Worm (Caenorhabditis elegans): ENCODE results near the gene srh-4.

DNA sequence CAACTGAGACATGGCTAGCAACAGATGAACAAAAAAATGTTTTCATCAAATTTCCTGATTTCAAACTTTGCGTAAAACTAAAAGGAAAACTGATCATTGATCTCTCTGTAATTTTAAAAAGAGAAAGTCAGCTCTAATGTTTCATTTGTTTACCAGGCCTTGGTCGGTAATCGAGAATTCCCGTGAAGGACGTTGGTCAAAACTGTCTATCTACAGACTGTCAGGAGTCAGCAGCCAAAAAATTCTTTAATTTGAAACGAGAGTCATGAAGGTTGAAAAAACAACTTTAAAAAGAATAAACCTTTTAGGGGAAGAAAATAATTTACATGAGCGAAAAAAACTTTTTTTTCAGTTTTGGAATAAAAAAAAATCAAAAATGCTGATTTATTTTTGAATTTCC is 25.2 kb upstream of the srh-4 start:
- TF ChIP-seq tbx-11 (GFP tag; IDR thresholded peaks at IDR 0.05), result no peak
- TF ChIP-seq aly-1 (tag; optimal IDR thresholded peaks at IDR 0.05), result no peak
- no peak for TF ChIP-seq ceh-13 (GFP tag; optimal IDR thresholded peaks at IDR 0.05)
- TF ChIP-seq B0310.2 (tag; optimal IDR thresholded peaks at IDR 0.05), result no peak
- no peak for TF ChIP-seq ama-1 (optimal IDR thresholded peaks at IDR 0.05)
- no peak for TF ChIP-seq sea-1 (GFP tag; conservative IDR thresholded peaks at IDR 0.05)
- TF ChIP-seq scrt-1 (GFP tag; IDR thresholded peaks at IDR 0.05), result no peak
- TF ChIP-seq F13C5.2 (tag; optimal IDR thresholded peaks at IDR 0.05), result no peak
- no peak for TF ChIP-seq flt-1 (GFP tag; IDR thresholded peaks at IDR 0.05)
- TF ChIP-seq hnd-1 (tag; optimal IDR thresholded peaks at IDR 0.05), result no peak
- no peak for TF ChIP-seq ets-7 (tag; optimal IDR thresholded peaks at IDR 0.05)

All from whole organism, early embryonic.